Worm (Caenorhabditis elegans) whole organism, L3 larva: ENCODE results near the gene tatn-1.

Experiments
- aly-2 ChIP-seq: fragments of 150-350 bp; optimal IDR thresholded peaks from 2 replicates; lab custom pipeline; 2014; ENCODE audit warnings: missing biosample characterization, missing genetic modification characterization
- ama-1 ChIP-seq: fragments of 150-350 bp; optimal IDR thresholded peaks from 2 replicates; lab custom pipeline; 2018
- ceh-82 ChIP-seq: fragments of 150-350 bp; optimal IDR thresholded peaks from 2 replicates; lab custom pipeline; 2014; ENCODE audit warnings: missing biosample characterization, missing genetic modification characterization
- fkh-2 ChIP-seq: fragments of 150-350 bp; optimal IDR thresholded peaks from 2 replicates; lab custom pipeline; 2014; ENCODE audit warnings: missing biosample characterization, missing genetic modification reagents, missing genetic modification characterization
- hmg-11 ChIP-seq: sonication (generic microtip); optimal IDR thresholded peaks from 2 replicates; lab custom pipeline; 2016; ENCODE audit warnings: missing genetic modification characterization, missing compliant biosample characterization
- nhr-25 ChIP-seq: sonication (generic microtip); optimal IDR thresholded peaks from 2 replicates; lab custom pipeline; 2017; ENCODE audit warnings: missing biosample characterization, missing genetic modification characterization
- pha-4 ChIP-seq: fragments of 150-350 bp; optimal IDR thresholded peaks from 2 replicates; lab custom pipeline; 2014; ENCODE audit warnings: missing biosample characterization, missing genetic modification reagents, missing genetic modification characterization
- skn-1 ChIP-seq: fragments of 150-350 bp; optimal IDR thresholded peaks from 2 replicates; lab custom pipeline; 2014; ENCODE audit warnings: missing biosample characterization, missing genetic modification characterization
- ztf-11 ChIP-seq: fragments of 150-350 bp; optimal IDR thresholded peaks from 2 replicates; lab custom pipeline; 2014; ENCODE audit warnings: missing biosample characterization, missing genetic modification characterization

ce11 chrX:14773238-14773637 lies 17.6 kb upstream of the tatn-1 start, which contains the start of gene unc-3:
- TF ChIP-seq ama-1 (lab: Kevin White, UChicago) = no peak
- TF ChIP-seq ceh-82 (tag; lab: Kevin White, UChicago) = no peak
- TF ChIP-seq aly-2 (tag; lab: Kevin White, UChicago) = no peak
- no peak for TF ChIP-seq hmg-11 (tag; lab: Kevin White, UChicago)
- no peak for TF ChIP-seq fkh-2
- no peak for TF ChIP-seq nhr-25 (tag; lab: Kevin White, UChicago)
- TF ChIP-seq pha-4 (tag; lab: Kevin White, UChicago) = no peak
- no peak for TF ChIP-seq ztf-11 (tag; lab: Kevin White, UChicago)
- no peak for TF ChIP-seq skn-1 (tag; lab: Kevin White, UChicago)
